Fruit fly (Drosophila melanogaster) whole organism, embryonic: ENCODE data around the gene CG9297.

Experiments
- Bgb ChIP-seq: fragments of 200-800 bp; sonication (Bioruptor generic); IDR thresholded peaks from 2 replicates; pipeline ENCODE4 v1.3.6; 2022; ENCODE audit warnings: missing biosample characterization, missing genetic modification characterization; ENCODE audit not compliant: partially characterized antibody
- C15 ChIP-seq: fragments of 200-800 bp; sonication (Bioruptor generic); IDR thresholded peaks from 3 replicates; pipeline ENCODE4 v1.3.6; 2022; ENCODE audit warnings: missing biosample characterization, missing genetic modification characterization
- CG10147 ChIP-seq: fragments of 200-800 bp; sonication (Bioruptor generic); optimal IDR thresholded peaks from 2 replicates; lab custom pipeline; 2019; ENCODE audit warnings: missing biosample characterization, mild to moderate bottlenecking, missing genetic modification characterization, moderate library complexity
- CG12219 ChIP-seq: fragments of 200-800 bp; sonication (Bioruptor generic); optimal IDR thresholded peaks from 3 replicates; lab custom pipeline; 2018; ENCODE audit warnings: missing biosample characterization, mild to moderate bottlenecking, missing genetic modification characterization
- CG1529 ChIP-seq: fragments of 200-800 bp; sonication (Bioruptor generic); optimal IDR thresholded peaks from 3 replicates; lab custom pipeline; 2018; ENCODE audit warnings: missing biosample characterization, missing genetic modification characterization
- CG16813 ChIP-seq: fragments of 200-800 bp; sonication (Bioruptor generic); IDR thresholded peaks from 3 replicates; pipeline ENCODE4 v1.3.6; 2022; ENCODE audit warnings: missing biosample characterization, missing genetic modification characterization; ENCODE audit not compliant: partially characterized antibody
- CG17802 ChIP-seq: fragments of 200-800 bp; sonication (Bioruptor generic); optimal IDR thresholded peaks from 2 replicates; lab custom pipeline; 2018; ENCODE audit warnings: missing biosample characterization, mild to moderate bottlenecking, missing genetic modification characterization, moderate library complexity
- CG17912 ChIP-seq: fragments of 200-800 bp; sonication (Bioruptor generic); optimal IDR thresholded peaks from 2 replicates; lab custom pipeline; 2018; ENCODE audit warnings: missing biosample characterization, mild to moderate bottlenecking, missing genetic modification characterization
- CG18619 ChIP-seq: fragments of 200-800 bp; sonication (Bioruptor generic); optimal IDR thresholded peaks from 3 replicates; lab custom pipeline; 2017; ENCODE audit warnings: missing biosample characterization, mild to moderate bottlenecking, missing genetic modification characterization
- CG2678 ChIP-seq: fragments of 200-800 bp; sonication (Bioruptor generic); optimal IDR thresholded peaks from 3 replicates; lab custom pipeline; 2019; ENCODE audit warnings: missing biosample characterization, mild to moderate bottlenecking, missing genetic modification characterization, moderate library complexity
- CG2889 ChIP-seq: fragments of 200-800 bp; sonication (Bioruptor generic); IDR thresholded peaks from 3 replicates; pipeline ENCODE4 v1.3.6; 2022; ENCODE audit warnings: missing biosample characterization, missing genetic modification characterization
- CG30403 ChIP-seq: fragments of 200-800 bp; sonication (Bioruptor generic); optimal IDR thresholded peaks from 3 replicates; lab custom pipeline; 2016; ENCODE audit warnings: missing biosample characterization, missing genetic modification characterization
- CG31224 ChIP-seq: fragments of 200-800 bp; sonication (Bioruptor generic); IDR thresholded peaks from 2 replicates; pipeline ENCODE4 v1.3.6; 2022; ENCODE audit warnings: missing biosample characterization, missing genetic modification characterization
- CG3163 ChIP-seq: fragments of 200-800 bp; sonication (Bioruptor generic); optimal IDR thresholded peaks from 3 replicates; lab custom pipeline; 2016; ENCODE audit warnings: missing biosample characterization, missing genetic modification characterization
- CG33213 ChIP-seq: fragments of 200-800 bp; sonication (Bioruptor generic); optimal IDR thresholded peaks from 3 replicates; lab custom pipeline; 2016; ENCODE audit warnings: missing biosample characterization, missing genetic modification characterization
- CG4360 ChIP-seq: fragments of 200-800 bp; sonication (Bioruptor generic); IDR thresholded peaks from 2 replicates; pipeline ENCODE4 v1.3.6; 2022; ENCODE audit warnings: missing biosample characterization, missing genetic modification characterization
- CG4424 ChIP-seq: fragments of 200-800 bp; sonication (Bioruptor generic); optimal IDR thresholded peaks from 3 replicates; lab custom pipeline; 2016; ENCODE audit warnings: missing biosample characterization, missing genetic modification characterization
- CG4854 ChIP-seq: fragments of 200-800 bp; sonication (Bioruptor generic); optimal IDR thresholded peaks from 2 replicates; lab custom pipeline; 2016; ENCODE audit warnings: missing biosample characterization, missing genetic modification characterization, inconsistent platforms
- CG5180 ChIP-seq: fragments of 200-800 bp; sonication (Bioruptor generic); optimal IDR thresholded peaks from 3 replicates; lab custom pipeline; 2017; ENCODE audit warnings: missing biosample characterization, missing genetic modification characterization, mild to moderate bottlenecking, moderate library complexity, missing genetic modification reagents
- CG6254 ChIP-seq: fragments of 200-800 bp; sonication (Bioruptor generic); optimal IDR thresholded peaks from 3 replicates; lab custom pipeline; 2017; ENCODE audit warnings: mild to moderate bottlenecking, missing biosample characterization, missing genetic modification reagents, missing genetic modification characterization
- CG6791 ChIP-seq: fragments of 200-800 bp; sonication (Bioruptor generic); IDR thresholded peaks from 3 replicates; pipeline ENCODE4 v1.3.6; 2022; ENCODE audit warnings: missing biosample characterization, missing genetic modification characterization; ENCODE audit not compliant: partially characterized antibody
- CG6854 ChIP-seq: fragments of 200-800 bp; sonication (Bioruptor generic); optimal IDR thresholded peaks from 3 replicates; lab custom pipeline; 2017; ENCODE audit warnings: missing biosample characterization, mild to moderate bottlenecking, missing genetic modification characterization
- CG7786 ChIP-seq: fragments of 200-800 bp; sonication (Bioruptor generic); optimal IDR thresholded peaks from 2 replicates; lab custom pipeline; 2016; ENCODE audit warnings: missing biosample characterization, missing genetic modification characterization
- CG9215 ChIP-seq: fragments of 200-800 bp; sonication (Bioruptor generic); IDR thresholded peaks from 2 replicates; pipeline ENCODE4 v1.3.6; 2022; ENCODE audit warnings: missing biosample characterization, missing genetic modification characterization
- Drgx ChIP-seq: fragments of 200-800 bp; sonication (Bioruptor generic); IDR thresholded peaks from 2 replicates; pipeline ENCODE4 v1.3.6; 2022; ENCODE audit warnings: missing biosample characterization, missing genetic modification characterization
- Hr78 ChIP-seq, 2 experiments: fragments of 200-800 bp in 1 of 2; fragments of >200 bp in 1 of 2; sonication (Bioruptor generic) in 1 of 2; optimal IDR thresholded peaks; 2 replicates each; lab custom pipeline; 2017 to 2019; ENCODE audit warnings: missing biosample characterization in 2 of 2, missing genetic modification characterization in 2 of 2, mild to moderate bottlenecking in 1 of 2, moderate library complexity in 1 of 2
- Med ChIP-seq: fragments of 200-800 bp; sonication (Bioruptor generic); peaks from one replicate; lab custom pipeline; 2016; ENCODE audit warnings: missing biosample characterization, missing genetic modification characterization, mild to moderate bottlenecking, inconsistent platforms, moderate library complexity
- Sox102F ChIP-seq: fragments of 200-800 bp; sonication (Bioruptor generic); optimal IDR thresholded peaks from 2 replicates; lab custom pipeline; 2018; ENCODE audit warnings: missing biosample characterization, mild to moderate bottlenecking, missing genetic modification characterization, moderate library complexity
- Sry-β ChIP-seq: fragments of 200-800 bp; sonication (Bioruptor generic); optimal IDR thresholded peaks from 2 replicates; lab custom pipeline; 2018; ENCODE audit warnings: missing biosample characterization, mild to moderate bottlenecking, missing genetic modification characterization, moderate library complexity
- Trl ChIP-seq, 3 experiments: fragments of >200 bp in 2 of 3; fragments of 200-800 bp in 1 of 3; sonication (Bioruptor generic) in 1 of 3; optimal IDR thresholded peaks; 2 replicates in 1 of 3; 3 replicates in 2 of 3; lab custom pipeline; 2016 to 2017; ENCODE audit warnings: missing biosample characterization in 1 of 3, missing genetic modification characterization in 1 of 3
- abd-A ChIP-seq: fragments of 200-800 bp; sonication (Bioruptor generic); optimal IDR thresholded peaks from 3 replicates; lab custom pipeline; 2019; ENCODE audit warnings: missing biosample characterization, mild to moderate bottlenecking, missing genetic modification characterization, moderate library complexity
- caup ChIP-seq: fragments of 200-800 bp; sonication (Bioruptor generic); optimal IDR thresholded peaks from 3 replicates; lab custom pipeline; 2017; ENCODE audit warnings: missing biosample characterization, mild to moderate bottlenecking, missing genetic modification characterization, moderate library complexity; ENCODE audit not compliant: severe bottlenecking
- cg ChIP-seq: fragments of 200-800 bp; sonication (Bioruptor generic); optimal IDR thresholded peaks from 3 replicates; lab custom pipeline; 2019; ENCODE audit warnings: missing biosample characterization, mild to moderate bottlenecking, missing genetic modification characterization, moderate library complexity
- chinmo ChIP-seq: fragments of 200-800 bp; sonication (Bioruptor generic); IDR thresholded peaks from 4 replicates; pipeline ENCODE4 v1.3.6; 2022; ENCODE audit warnings: missing biosample characterization, missing genetic modification characterization; ENCODE audit not compliant: partially characterized antibody
- dmrt11E ChIP-seq: fragments of 200-800 bp; sonication (Bioruptor generic); optimal IDR thresholded peaks from 3 replicates; lab custom pipeline; 2018; ENCODE audit warnings: missing biosample characterization, mild to moderate bottlenecking, missing genetic modification characterization, moderate library complexity
- dmrt99B ChIP-seq: fragments of 200-800 bp; sonication (Bioruptor generic); optimal IDR thresholded peaks from 2 replicates; lab custom pipeline; 2018; ENCODE audit warnings: missing biosample characterization, mild to moderate bottlenecking, missing genetic modification characterization, moderate library complexity
- klu ChIP-seq: fragments of 200-800 bp; sonication (Bioruptor generic); IDR thresholded peaks from 2 replicates; pipeline ENCODE4 v1.3.6; 2022; ENCODE audit warnings: missing biosample characterization, missing genetic modification characterization
- kni ChIP-seq: fragments of 200-800 bp; sonication (Bioruptor generic); optimal IDR thresholded peaks from 3 replicates; lab custom pipeline; 2017; ENCODE audit warnings: mild to moderate bottlenecking, missing biosample characterization, missing genetic modification reagents, missing genetic modification characterization
- mirr ChIP-seq: fragments of 200-800 bp; sonication (Bioruptor generic); optimal IDR thresholded peaks from 3 replicates; lab custom pipeline; 2018; ENCODE audit warnings: missing biosample characterization, mild to moderate bottlenecking, missing genetic modification characterization
- oc ChIP-seq: fragments of 200-800 bp; sonication (Bioruptor generic); optimal IDR thresholded peaks from 2 replicates; lab custom pipeline; 2018; ENCODE audit warnings: missing biosample characterization, mild to moderate bottlenecking, missing genetic modification characterization, moderate library complexity
- rib ChIP-seq: fragments of 200-800 bp; sonication (Bioruptor generic); IDR thresholded peaks from 2 replicates; pipeline ENCODE4 v1.3.6; 2022; ENCODE audit warnings: missing biosample characterization, missing genetic modification characterization
- sd ChIP-seq: fragments of 200-800 bp; sonication (Bioruptor generic); optimal IDR thresholded peaks from 3 replicates; lab custom pipeline; 2018; ENCODE audit warnings: missing biosample characterization, mild to moderate bottlenecking, missing genetic modification characterization, moderate library complexity
- sens ChIP-seq: fragments of 200-800 bp; sonication (Bioruptor generic); peaks from one replicate; lab custom pipeline; 2016; ENCODE audit warnings: missing biosample characterization, missing genetic modification characterization
- slou ChIP-seq: fragments of 200-800 bp; sonication (Bioruptor generic); optimal IDR thresholded peaks from 3 replicates; lab custom pipeline; 2016; ENCODE audit warnings: missing biosample characterization, missing genetic modification characterization
- tll ChIP-seq, 2 experiments: fragments of 200-800 bp in 1 of 2; fragments of >200 bp in 1 of 2; sonication (Bioruptor generic) in 1 of 2; optimal IDR thresholded peaks; 2 replicates each; lab custom pipeline; 2017 to 2019; ENCODE audit warnings: missing biosample characterization in 2 of 2, missing genetic modification characterization in 2 of 2, mild to moderate bottlenecking in 1 of 2, moderate library complexity in 1 of 2
- wek ChIP-seq: fragments of 200-800 bp; sonication (Bioruptor generic); optimal IDR thresholded peaks from 3 replicates; lab custom pipeline; 2018; ENCODE audit warnings: missing biosample characterization, mild to moderate bottlenecking, missing genetic modification characterization, moderate library complexity

Gene CG9297

dm6 chr3R:13796071-13796470 lies 24.8 kb downstream of the CG9297 start (continued):
- TF ChIP-seq tll (GFP tag; optimal IDR thresholded peaks at IDR 0.05; lab: Kevin White, UChicago) (no peak), CG2889 (GFP tag; lab: Robert Waterston, UW) (no peak), CG17802 (tag; lab: Kevin White, UChicago) (peak; percentile 2), CG30403 (GFP tag; lab: Kevin White, UChicago) (peak; percentile 32), CG18619 (GFP tag; lab: Kevin White, UChicago) (no peak)

- peak; percentile 72 for TF ChIP-seq kni (GFP tag; lab: Kevin White, UChicago)
- peak; percentile 80 for TF ChIP-seq cg
- no peak for TF ChIP-seq CG7786
- TF ChIP-seq CG33213 (GFP tag; lab: Kevin White, UChicago) = no peak
- 0 out of 3 replicates have a peak, but pooled peaks have one; percentile 17 for TF ChIP-seq C15 (GFP tag; lab: Robert Waterston, UW)
- TF ChIP-seq CG5180 (GFP tag; lab: Kevin White, UChicago) = peak; percentile 65
- peak; percentile 55 for TF ChIP-seq CG31224
- TF ChIP-seq oc (tag; lab: Kevin White, UChicago) = peak; percentile 54
- no peak for TF ChIP-seq Sry-β (GFP tag; lab: Kevin White, UChicago)
- peak; percentile 61 to 65 for TF ChIP-seq Trl (optimal IDR thresholded peaks at IDR 0.05; lab: Kevin White, UChicago)
- TF ChIP-seq Trl (GFP tag; optimal IDR thresholded peaks at IDR 0.05; lab: Kevin White, UChicago) = no peak
- peak; percentile 90 for TF ChIP-seq CG4360 (GFP tag; lab: Robert Waterston, UW)
- TF ChIP-seq Med (GFP tag; lab: Kevin White, UChicago) = peak; percentile 41
- no peak for TF ChIP-seq Bgb
- TF ChIP-seq caup (GFP tag; lab: Kevin White, UChicago) = no peak
- TF ChIP-seq sens (GFP tag; lab: Kevin White, UChicago) = peak; percentile 1
- TF ChIP-seq wek (GFP tag; lab: Kevin White, UChicago) = no peak
- TF ChIP-seq CG12219 = peak; percentile 12
- peak; percentile 30 for TF ChIP-seq sd (tag; lab: Kevin White, UChicago)
- TF ChIP-seq CG10147 (GFP tag; lab: Kevin White, UChicago) = no peak
- TF ChIP-seq CG6791 = no peak
- peak; percentile 39 for TF ChIP-seq mirr (GFP tag; lab: Kevin White, UChicago)
- TF ChIP-seq slou = no peak
- TF ChIP-seq chinmo (GFP tag; lab: Robert Waterston, UW) = 0 out of 4 replicates have a peak, but pooled peaks have one; percentile 35
- TF ChIP-seq CG9215 (GFP tag; lab: Robert Waterston, UW) = no peak
- peak; percentile 94 for TF ChIP-seq CG3163 (GFP tag; lab: Kevin White, UChicago)
- peak in 1 of 2 experiments; percentile 63 for TF ChIP-seq Hr78 (GFP tag; optimal IDR thresholded peaks at IDR 0.05; lab: Kevin White, UChicago)
- TF ChIP-seq CG16813 (GFP tag; lab: Robert Waterston, UW) = no peak
- TF ChIP-seq rib (GFP tag; lab: Robert Waterston, UW) = no peak
- peak; percentile 54 for TF ChIP-seq abd-A (tag; lab: Kevin White, UChicago)
Measured at dm6 chr3R:13796607-13797246, 25.4 kb downstream of the CG9297 start.

dm6 chr3R:13797269-13797677 lies 26.0 kb downstream of the CG9297 start:
- TF ChIP-seq CG1529 (GFP tag; lab: Kevin White, UChicago) (no peak), CG4854 (GFP tag; lab: Kevin White, UChicago) (no peak), CG6854 (GFP tag; lab: Kevin White, UChicago) (no peak), CG30403 (GFP tag; lab: Kevin White, UChicago) (peak; percentile 3), CG4424 (peak; percentile 3), CG4360 (GFP tag; lab: Robert Waterston, UW) (no peak), CG2678 (tag; lab: Kevin White, UChicago) (peak; percentile 3), Drgx (GFP tag; lab: Robert Waterston, UW) (peak; percentile 65), CG6254 (GFP tag; lab: Kevin White, UChicago) (peak; percentile 16), Sox102F (GFP tag; lab: Kevin White, UChicago) (peak; percentile 28), klu (GFP tag; lab: Robert Waterston, UW) (no peak), dmrt99B (tag; lab: Kevin White, UChicago) (peak; percentile 23), CG17912 (GFP tag; lab: Kevin White, UChicago) (no peak), dmrt11E (tag; lab: Kevin White, UChicago) (peak; percentile 2)
